Worm (Caenorhabditis elegans) whole organism, late embryonic: ENCODE measurements around the gene Y116F11B.7.

Experiments
- ama-1 ChIP-seq: fragments of 150-350 bp; optimal IDR thresholded peaks from 2 replicates; lab custom pipeline; 2014
- ceh-24 ChIP-seq: sonication (generic microtip); optimal IDR thresholded peaks from 2 replicates; lab custom pipeline; 2016; ENCODE audit warnings: mild to moderate bottlenecking, missing genetic modification characterization, missing compliant biosample characterization
- ceh-34 ChIP-seq: sonication (generic microtip); optimal IDR thresholded peaks from 2 replicates; lab custom pipeline; 2016; ENCODE audit warnings: mild to moderate bottlenecking, missing genetic modification characterization, missing compliant biosample characterization
- ceh-9 ChIP-seq: sonication (generic microtip); optimal IDR thresholded peaks from 2 replicates; lab custom pipeline; 2016; ENCODE audit warnings: mild to moderate bottlenecking, missing genetic modification characterization, inconsistent platforms, missing compliant biosample characterization
- elt-2 ChIP-seq: sonication (generic microtip); optimal IDR thresholded peaks from 2 replicates; lab custom pipeline; 2016; ENCODE audit warnings: missing genetic modification reagents, missing genetic modification characterization, missing compliant biosample characterization
- elt-4 ChIP-seq: sonication (generic microtip); optimal IDR thresholded peaks from 2 replicates; lab custom pipeline; 2016; ENCODE audit warnings: missing genetic modification characterization, missing compliant biosample characterization
- ets-4 ChIP-seq: sonication (generic microtip); optimal IDR thresholded peaks from 2 replicates; lab custom pipeline; 2016; ENCODE audit warnings: missing genetic modification characterization, missing compliant biosample characterization
- hlh-30 ChIP-seq: sonication (generic microtip); optimal IDR thresholded peaks from 2 replicates; lab custom pipeline; 2017; ENCODE audit warnings: antibody characterized with exemption, missing genetic modification characterization, missing compliant biosample characterization; ENCODE audit not compliant: insufficient read depth
- hlh-8 ChIP-seq: sonication (generic microtip); optimal IDR thresholded peaks from 2 replicates; lab custom pipeline; 2016; ENCODE audit warnings: missing genotype, missing genetic modification characterization, missing compliant biosample characterization
- lin-11 ChIP-seq: fragments of 200-800 bp; sonication (Bioruptor generic); optimal IDR thresholded peaks from 2 replicates; lab custom pipeline; 2018; ENCODE audit warnings: mild to moderate bottlenecking, missing genetic modification characterization, missing compliant biosample characterization
- nhr-11 ChIP-seq: fragments of 150-350 bp; optimal IDR thresholded peaks from 2 replicates; lab custom pipeline; 2014; ENCODE audit warnings: missing biosample characterization, missing genetic modification characterization
- pha-4 ChIP-seq: fragments of 150-350 bp; optimal IDR thresholded peaks from 2 replicates; lab custom pipeline; 2018; ENCODE audit warnings: missing biosample characterization, missing genetic modification reagents, missing genetic modification characterization
- pqm-1 ChIP-seq: sonication (generic microtip); optimal IDR thresholded peaks from 2 replicates; lab custom pipeline; 2016; ENCODE audit warnings: missing genetic modification characterization, missing compliant biosample characterization
- ttx-3 ChIP-seq: sonication (generic microtip); optimal IDR thresholded peaks from 2 replicates; lab custom pipeline; 2016; ENCODE audit warnings: missing genetic modification reagents, missing genetic modification characterization, missing compliant biosample characterization

ce11 chrV:19836142-19836541 lies 12.0 kb upstream of the Y116F11B.7 start, which contains the start of gene srw-38:
- no peak for TF ChIP-seq hlh-30 (tag; lab: Kevin White, UChicago)
- no peak for TF ChIP-seq ama-1 (lab: Kevin White, UChicago)
- TF ChIP-seq lin-11, result no peak
- no peak for TF ChIP-seq hlh-8 (tag; lab: Kevin White, UChicago)
- no peak for TF ChIP-seq pha-4 (tag; lab: Kevin White, UChicago)
- no peak for TF ChIP-seq pqm-1 (tag; lab: Kevin White, UChicago)
- no peak for TF ChIP-seq elt-2 (tag; lab: Kevin White, UChicago)
- no peak for TF ChIP-seq ceh-24
- no peak for TF ChIP-seq ceh-9 (tag; lab: Kevin White, UChicago)
- TF ChIP-seq elt-4 (tag; lab: Kevin White, UChicago), result no peak
- TF ChIP-seq ttx-3, result no peak
- TF ChIP-seq nhr-11 (tag; lab: Kevin White, UChicago), result no peak
- no peak for TF ChIP-seq ceh-34 (tag; lab: Kevin White, UChicago)
- TF ChIP-seq ets-4, result no peak
